3 fruit fly cellular contexts compared by ENCODE assay signal in the genomic region with DNA sequence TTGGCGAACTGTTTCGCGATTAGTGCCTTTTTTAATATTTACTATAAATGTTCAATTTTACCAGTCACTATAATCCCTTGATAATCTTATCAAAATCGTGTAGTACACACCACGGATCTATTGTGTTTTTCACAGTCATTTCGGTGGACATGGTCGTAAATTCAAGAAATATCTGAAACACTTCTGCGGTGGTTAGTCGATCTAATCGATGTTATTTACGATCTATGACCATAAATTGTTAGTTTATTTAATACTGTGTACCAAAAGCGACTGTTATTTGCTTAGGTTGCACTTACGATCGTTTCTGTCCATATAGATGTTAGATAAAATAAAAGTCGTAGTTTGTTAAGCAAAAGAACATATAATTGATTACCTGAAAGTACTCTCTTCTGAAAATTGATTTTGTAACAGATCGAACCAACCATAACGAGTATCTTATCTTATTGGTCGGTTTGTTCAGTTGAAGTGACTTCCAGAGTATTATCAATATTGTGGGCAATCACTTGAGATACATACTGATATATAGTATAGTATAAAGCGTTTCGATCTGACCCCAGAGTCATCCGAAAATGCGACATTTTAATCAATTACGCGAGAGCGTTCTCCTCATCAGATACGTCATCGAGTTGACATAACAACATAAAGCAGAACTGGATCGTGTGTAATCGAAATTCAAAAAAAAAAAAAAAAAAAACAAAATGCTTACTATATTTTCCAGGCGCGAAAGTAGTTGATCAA.
TF ChIP-seq lines count a peak whose summit lies in the region.

No protein-coding gene starts in this region.

- no peak for TF ChIP-seq CTCF in whole organism, embryonic (GFP tag; optimal IDR thresholded peaks at IDR 0.05; lab: Kevin White, UChicago)

TF ChIP-seq in whole organism, adult, 20 proteins besides CTCF, POLR2A, EP300 and RAD21:
- TF ChIP-seq kay (GFP tag; lab: Kevin White, UChicago; ENCODE audit: borderline replicate concordance) (no peak), CG12768 (GFP tag; optimal IDR thresholded peaks at IDR 0.05; lab: Kevin White, UChicago) (peak; percentile 4), cic (GFP tag; optimal IDR thresholded peaks at IDR 0.05; lab: Kevin White, UChicago) (peak; percentile 65), CG7045 (GFP tag; optimal IDR thresholded peaks at IDR 0.05; lab: Kevin White, UChicago) (no peak), CG5204 (GFP tag; optimal IDR thresholded peaks at IDR 0.05; lab: Kevin White, UChicago) (no peak), Clk (GFP tag; optimal IDR thresholded peaks at IDR 0.05; lab: Kevin White, UChicago) (no peak), CG14711 (tag; optimal IDR thresholded peaks at IDR 0.05; lab: Kevin White, UChicago) (no peak)
TF ChIP-seq in whole organism, adult: peak in this region for 2.

TF ChIP-seq in whole organism, embryonic, 481 proteins besides CTCF, POLR2A, EP300 and RAD21 (continues in another document):
- TF ChIP-seq hb (GFP tag; IDR thresholded peaks at IDR 0.05; lab: Robert Waterston, UW; ENCODE audit: partially characterized antibody), result no peak
- no peak for TF ChIP-seq Chrac-16 (GFP tag; optimal IDR thresholded peaks at IDR 0.05; lab: Kevin White, UChicago)
- TF ChIP-seq CG4328 (GFP tag; optimal IDR thresholded peaks at IDR 0.05; lab: Kevin White, UChicago), result no peak
- TF ChIP-seq D19B (GFP tag; optimal IDR thresholded peaks at IDR 0.05; lab: Kevin White, UChicago), result no peak
- no peak for TF ChIP-seq sqz (GFP tag; optimal IDR thresholded peaks at IDR 0.05; lab: Kevin White, UChicago)
- no peak for TF ChIP-seq Abd-B (GFP tag; optimal IDR thresholded peaks at IDR 0.05; lab: Kevin White, UChicago)
- peak; percentile 8 for TF ChIP-seq twi (tag; optimal IDR thresholded peaks at IDR 0.05; lab: Kevin White, UChicago)
- no peak for TF ChIP-seq cato (GFP tag; optimal IDR thresholded peaks at IDR 0.05; lab: Kevin White, UChicago; ENCODE audit: borderline replicate concordance)
- peak; percentile 88 for TF ChIP-seq exex (tag; optimal IDR thresholded peaks at IDR 0.05; lab: Kevin White, UChicago)
- no peak for TF ChIP-seq HLH3B (GFP tag; IDR thresholded peaks at IDR 0.05; lab: Robert Waterston, UW)
- no peak for TF ChIP-seq unpg (GFP tag; optimal IDR thresholded peaks at IDR 0.05; lab: Kevin White, UChicago)
- TF ChIP-seq bowl (GFP tag; IDR thresholded peaks at IDR 0.05; lab: Robert Waterston, UW), result no peak
- TF ChIP-seq hth (optimal IDR thresholded peaks at IDR 0.05; lab: Kevin White, UChicago), result no peak
- TF ChIP-seq Gug (GFP tag; IDR thresholded peaks at IDR 0.05; lab: Robert Waterston, UW), result no peak
- TF ChIP-seq esg (GFP tag; conservative IDR thresholded peaks at IDR 0.05; lab: Robert Waterston, UW), result no peak
- TF ChIP-seq sens (GFP tag; lab: Kevin White, UChicago), result peak; percentile 43
- TF ChIP-seq CG33557 (GFP tag; optimal IDR thresholded peaks at IDR 0.05; lab: Kevin White, UChicago), result peak; percentile 38
- TF ChIP-seq HLH4C (GFP tag; IDR thresholded peaks at IDR 0.05; lab: Robert Waterston, UW; ENCODE audit: partially characterized antibody), result no peak
- TF ChIP-seq CG12769 (tag; optimal IDR thresholded peaks at IDR 0.05; lab: Kevin White, UChicago), result no peak
- no peak for TF ChIP-seq CG13624 (GFP tag; optimal IDR thresholded peaks at IDR 0.05; lab: Kevin White, UChicago)
- no peak for TF ChIP-seq z (GFP tag; IDR thresholded peaks at IDR 0.05; lab: Robert Waterston, UW)
- no peak for TF ChIP-seq pb (GFP tag; optimal IDR thresholded peaks at IDR 0.05; lab: Kevin White, UChicago)
- no peak for TF ChIP-seq CG31224 (GFP tag; IDR thresholded peaks at IDR 0.05; lab: Robert Waterston, UW)
- no peak for TF ChIP-seq sisA (GFP tag; IDR thresholded peaks at IDR 0.05; lab: Robert Waterston, UW)
- no peak for TF ChIP-seq Hand (GFP tag; optimal IDR thresholded peaks at IDR 0.05; lab: Kevin White, UChicago)
- no peak for TF ChIP-seq amos (GFP tag; IDR thresholded peaks at IDR 0.05; lab: Robert Waterston, UW; ENCODE audit: partially characterized antibody)
- peak; percentile 34 for TF ChIP-seq dmrt11E (tag; optimal IDR thresholded peaks at IDR 0.05; lab: Kevin White, UChicago)
- TF ChIP-seq CG2199 (GFP tag; IDR thresholded peaks at IDR 0.05; lab: Robert Waterston, UW), result no peak
- TF ChIP-seq ranshi (GFP tag; IDR thresholded peaks at IDR 0.05; lab: Robert Waterston, UW), result no peak
- TF ChIP-seq CG34376 (GFP tag; optimal IDR thresholded peaks at IDR 0.05; lab: Kevin White, UChicago), result peak; percentile 92
- no peak for TF ChIP-seq CG1233 (GFP tag; optimal IDR thresholded peaks at IDR 0.05; lab: Kevin White, UChicago)
- no peak for TF ChIP-seq odd (GFP tag; optimal IDR thresholded peaks at IDR 0.05; lab: Kevin White, UChicago)
- no peak for TF ChIP-seq ac (GFP tag; optimal IDR thresholded peaks at IDR 0.05; lab: Kevin White, UChicago)
- no peak for TF ChIP-seq wdn (GFP tag; IDR thresholded peaks at IDR 0.05; lab: Robert Waterston, UW)
- TF ChIP-seq CG8281 (tag; optimal IDR thresholded peaks at IDR 0.05; lab: Kevin White, UChicago), result no peak
- TF ChIP-seq sug (tag; optimal IDR thresholded peaks at IDR 0.05; lab: Kevin White, UChicago), result peak; percentile 32
- TF ChIP-seq grn (GFP tag; optimal IDR thresholded peaks at IDR 0.05; lab: Kevin White, UChicago), result peak; percentile 60
- no peak for TF ChIP-seq CG6689 (GFP tag; IDR thresholded peaks at IDR 0.05; lab: Robert Waterston, UW)
- TF ChIP-seq p53 (GFP tag; optimal IDR thresholded peaks at IDR 0.05; lab: Kevin White, UChicago), result no peak

TF ChIP-seq in whole organism, prepupa, 60 proteins besides CTCF, POLR2A, EP300 and RAD21:
- TF ChIP-seq vri (GFP tag; optimal IDR thresholded peaks at IDR 0.05; lab: Kevin White, UChicago) (peak; percentile 77), svp (GFP tag; lab: Kevin White, UChicago) (peak; percentile 95), CG6163 (GFP tag; IDR thresholded peaks at IDR 0.05; lab: Robert Waterston, UW) (no peak)
